Worm (Caenorhabditis elegans) whole organism, L4 larva: ENCODE data around the gene F09G2.8.

Experiments
- hmg-1.1 ChIP-seq: fragments of 200-800 bp; sonication (Bioruptor generic); IDR thresholded peaks from 2 replicates; pipeline ENCODE4 v1.3.6; 2022; ENCODE audit warnings: missing genetic modification reagents, missing genetic modification characterization, missing compliant biosample characterization
- mdt-29 ChIP-seq: fragments of 200-800 bp; sonication (Bioruptor generic); IDR thresholded peaks from 2 replicates; pipeline ENCODE4 v1.3.6; 2022; ENCODE audit warnings: missing genetic modification reagents, missing genetic modification characterization, missing compliant biosample characterization
- nhr-28 ChIP-seq: fragments of 150-350 bp; optimal IDR thresholded peaks from 2 replicates; lab custom pipeline; 2014; ENCODE audit warnings: missing biosample characterization, missing genetic modification characterization
- unc-62 ChIP-seq, 3 experiments: fragments of 150-350 bp in 1 of 3; sonication (generic microtip); optimal IDR thresholded peaks in 2 of 3; peaks in 1 of 3; 1 replicate in 1 of 3; 2 replicates in 2 of 3; lab custom pipeline; 2014 to 2017; ENCODE audit warnings: missing biosample characterization in 3 of 3, missing genetic modification characterization in 3 of 3, missing genetic modification reagents in 3 of 3, missing genotype in 1 of 3

F09G2.8 gene

ce11 chrV:7141864-7142263, 51.6 kb downstream of the F09G2.8 start, which contains the start of gene ugt-40:
ugt-40 (minus strand) TSS chrV:7141964.
- peak; percentile 45 for TF ChIP-seq nhr-28 (tag; lab: Kevin White, UChicago)
- no peak for TF ChIP-seq hmg-1.1 (GFP tag; lab: Robert Waterston, UW)

- no peak for TF ChIP-seq mdt-29 (GFP tag; lab: Robert Waterston, UW)
- peak in 1 of 2 experiments; percentile 91 for TF ChIP-seq unc-62 (GFP tag; optimal IDR thresholded peaks at IDR 0.05 in 1 of 2; lab: Kevin White, UChicago)
- no peak for TF ChIP-seq unc-62 (tag; optimal IDR thresholded peaks at IDR 0.05; lab: Kevin White, UChicago)
- peak; percentile 64 for TF ChIP-seq nhr-28 (tag; lab: Kevin White, UChicago)
- TF ChIP-seq, all 104 proteins: peak for 2
Measured at ce11 chrV:7140368-7140767, 53.1 kb downstream of the F09G2.8 start.
